Fruit fly (Drosophila melanogaster): ENCODE data around the gene CG31823.

Gene CG31823

dm6 chr2L:15908086-15908485 is 7.8 kb upstream of the CG31823 start:
- TF ChIP-seq CG16779 (tag; optimal IDR thresholded peaks at IDR 0.05), result no peak
- TF ChIP-seq pdm3 (GFP tag; optimal IDR thresholded peaks at IDR 0.05), result peak; percentile 15
- peak; percentile 83 for TF ChIP-seq vri (GFP tag; optimal IDR thresholded peaks at IDR 0.05)
- peak; percentile 18 for TF ChIP-seq CG1621 (tag; optimal IDR thresholded peaks at IDR 0.05)
- peak; percentile 34 for TF ChIP-seq CG31627 (GFP tag; optimal IDR thresholded peaks at IDR 0.05)
- peak; percentile 84 for TF ChIP-seq svp (GFP tag)
- TF ChIP-seq Hr39 (GFP tag; optimal IDR thresholded peaks at IDR 0.05), result peak; percentile 18
- TF ChIP-seq OdsH (GFP tag; optimal IDR thresholded peaks at IDR 0.05), result no peak

- TF ChIP-seq CG16779 (tag; optimal IDR thresholded peaks at IDR 0.05) (no peak), Smox (GFP tag; optimal IDR thresholded peaks at IDR 0.05) (no peak), CG15336 (GFP tag; IDR thresholded peaks at IDR 0.05) (no peak), CG31627 (GFP tag; optimal IDR thresholded peaks at IDR 0.05) (no peak), CG10669 (GFP tag; optimal IDR thresholded peaks at IDR 0.05) (no peak), dsx (GFP tag; optimal IDR thresholded peaks at IDR 0.05; ENCODE audit: poor library complexity, severe bottlenecking) (peak; percentile 78), lz (GFP tag; optimal IDR thresholded peaks at IDR 0.05) (no peak), CG1621 (tag; optimal IDR thresholded peaks at IDR 0.05) (no peak), CG32006 (GFP tag; optimal IDR thresholded peaks at IDR 0.05) (no peak), Eip78C (GFP tag) (peak; percentile 67), CG3919 (GFP tag; optimal IDR thresholded peaks at IDR 0.05) (peak; percentile 32), Lpt (GFP tag; optimal IDR thresholded peaks at IDR 0.05) (no peak), CG7368 (GFP tag; optimal IDR thresholded peaks at IDR 0.05) (no peak)
These were observed 7.0 kb upstream of the CG31823 start for dm6 chr2L:15907358-15907757.

dm6 chr2L:15903725-15904124 is 3.4 kb upstream of the CG31823 start:
- TF ChIP-seq CG6163 (GFP tag; IDR thresholded peaks at IDR 0.05), result no peak
- TF ChIP-seq CG6276 (GFP tag; optimal IDR thresholded peaks at IDR 0.05), result no peak

- TF ChIP-seq dsx (GFP tag; optimal IDR thresholded peaks at IDR 0.05; ENCODE audit: poor library complexity, severe bottlenecking) (no peak), CG11762 (GFP tag; optimal IDR thresholded peaks at IDR 0.05; ENCODE audit: insufficient read depth) (no peak), acj6 (GFP tag; optimal IDR thresholded peaks at IDR 0.05) (no peak), Gug (GFP tag; IDR thresholded peaks at IDR 0.05) (no peak), CG6792 (GFP tag; optimal IDR thresholded peaks at IDR 0.05) (no peak), Eip78C (GFP tag) (no peak), CG8319 (GFP tag; optimal IDR thresholded peaks at IDR 0.05) (no peak), Sox102F (GFP tag; optimal IDR thresholded peaks at IDR 0.05) (no peak), fkh (GFP tag; optimal IDR thresholded peaks at IDR 0.05) (no peak), vri (GFP tag; optimal IDR thresholded peaks at IDR 0.05) (no peak), Hr4 (GFP tag; optimal IDR thresholded peaks at IDR 0.05) (no peak), lz (GFP tag; optimal IDR thresholded peaks at IDR 0.05) (no peak), fd85E (GFP tag; optimal IDR thresholded peaks at IDR 0.05) (no peak), cyc (GFP tag; optimal IDR thresholded peaks at IDR 0.05) (no peak)
These were observed 2.0 kb upstream of the CG31823 start, which contains the start of gene CG31821 for dm6 chr2L:15902310-15902709. Gene CG31821, minus strand, starts transcription at chr2L:15902410.

- TF ChIP-seq Ets96B (tag; optimal IDR thresholded peaks at IDR 0.05) (no peak), CG6276 (GFP tag; optimal IDR thresholded peaks at IDR 0.05) (no peak)
These were observed 5.2 kb downstream of the CG31823 start, which contains the start of gene CG31735 for dm6 chr2L:15895154-15895553. Gene CG31735, plus strand, starts transcription at chr2L:15895454.

dm6 chr2L:15893711-15894110 is 6.6 kb downstream of the CG31823 start, which contains the start of gene Tep1:
Gene Tep1, minus strand, starts transcription at chr2L:15893811.
- TF ChIP-seq CG3919 (GFP tag; optimal IDR thresholded peaks at IDR 0.05) (no peak), Smox (GFP tag; optimal IDR thresholded peaks at IDR 0.05) (no peak), spab (GFP tag; optimal IDR thresholded peaks at IDR 0.05) (no peak), CG31627 (GFP tag; optimal IDR thresholded peaks at IDR 0.05) (no peak)

All from whole organism, prepupa.